Worm (Caenorhabditis elegans): Measurements from ENCODE around the gene best-23.

DNA sequence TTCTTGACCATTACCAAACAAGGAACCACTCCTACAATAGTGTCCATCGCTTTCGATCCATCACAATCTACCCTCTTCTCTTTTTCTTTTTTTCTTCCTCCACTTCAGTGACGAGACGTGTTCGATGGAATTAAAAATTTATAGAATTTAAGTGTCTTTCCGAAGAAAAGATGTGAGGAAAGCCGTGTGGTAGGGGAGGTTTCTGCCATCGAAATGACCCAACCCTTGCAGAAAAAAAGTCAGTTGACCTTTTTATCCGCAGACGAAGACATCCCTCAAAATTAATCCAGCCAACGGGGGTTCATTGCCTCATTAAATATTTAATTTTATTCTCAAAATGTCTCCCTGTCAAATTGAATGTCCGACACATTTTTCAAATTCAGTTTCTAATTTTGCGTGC lies 48.2 kb upstream of the best-23 start:
- TF ChIP-seq egl-27 (tag; optimal IDR thresholded peaks at IDR 0.05) (no peak), snpc-4 (tag; optimal IDR thresholded peaks at IDR 0.05) (no peak)
